Fruit fly (Drosophila melanogaster): Measurements from ENCODE around the gene CG11437.

CG11437 gene

DNA sequence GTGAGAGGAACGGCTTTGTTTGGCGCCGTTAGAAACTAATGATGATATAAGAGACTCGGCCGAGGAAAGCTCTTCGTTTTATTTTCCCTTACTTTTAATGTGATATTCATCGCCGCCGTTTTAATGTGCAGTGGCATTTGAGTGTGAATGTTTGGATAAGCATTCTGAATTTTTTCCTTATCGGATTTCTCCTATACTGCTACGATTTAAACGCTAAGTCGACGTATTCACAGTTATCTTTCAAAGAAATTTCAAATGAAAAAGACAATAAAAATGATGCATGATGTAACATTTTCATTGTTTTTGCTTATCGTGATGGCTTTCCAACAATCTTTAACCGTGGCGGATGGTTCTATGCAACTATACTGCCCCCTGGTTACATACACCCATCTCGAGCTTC is 32.6 kb downstream of the CG11437 start, which contains the start of gene CG43312:
CG43312 (plus strand) TSS at position 301 of the 400 bp plus-strand sequence.
- TF ChIP-seq Clk (GFP tag; optimal IDR thresholded peaks at IDR 0.05) (no peak), cic (GFP tag; optimal IDR thresholded peaks at IDR 0.05) (no peak), CG14711 (tag; optimal IDR thresholded peaks at IDR 0.05) (no peak), CG11617 (GFP tag; optimal IDR thresholded peaks at IDR 0.05) (no peak), CG12768 (GFP tag; optimal IDR thresholded peaks at IDR 0.05) (no peak), tj (GFP tag; optimal IDR thresholded peaks at IDR 0.05) (no peak), Crg-1 (GFP tag; optimal IDR thresholded peaks at IDR 0.05) (no peak), toe (GFP tag; optimal IDR thresholded peaks at IDR 0.05) (no peak), CG5204 (GFP tag; optimal IDR thresholded peaks at IDR 0.05) (no peak), Mnt (GFP tag; optimal IDR thresholded peaks at IDR 0.05) (no peak), kay (GFP tag; ENCODE audit: borderline replicate concordance) (no peak), CG7045 (GFP tag; optimal IDR thresholded peaks at IDR 0.05) (no peak), CG7101 (tag; optimal IDR thresholded peaks at IDR 0.05) (no peak), ovo (GFP tag; optimal IDR thresholded peaks at IDR 0.05) (no peak), pad (GFP tag; optimal IDR thresholded peaks at IDR 0.05) (no peak), CG33017 (tag; optimal IDR thresholded peaks at IDR 0.05) (no peak), bab1 (GFP tag; optimal IDR thresholded peaks at IDR 0.05) (no peak), CG1620 (GFP tag; optimal IDR thresholded peaks at IDR 0.05) (no peak), cnc (optimal IDR thresholded peaks at IDR 0.05) (no peak), Hr96 (GFP tag; optimal IDR thresholded peaks at IDR 0.05) (no peak)

DNA sequence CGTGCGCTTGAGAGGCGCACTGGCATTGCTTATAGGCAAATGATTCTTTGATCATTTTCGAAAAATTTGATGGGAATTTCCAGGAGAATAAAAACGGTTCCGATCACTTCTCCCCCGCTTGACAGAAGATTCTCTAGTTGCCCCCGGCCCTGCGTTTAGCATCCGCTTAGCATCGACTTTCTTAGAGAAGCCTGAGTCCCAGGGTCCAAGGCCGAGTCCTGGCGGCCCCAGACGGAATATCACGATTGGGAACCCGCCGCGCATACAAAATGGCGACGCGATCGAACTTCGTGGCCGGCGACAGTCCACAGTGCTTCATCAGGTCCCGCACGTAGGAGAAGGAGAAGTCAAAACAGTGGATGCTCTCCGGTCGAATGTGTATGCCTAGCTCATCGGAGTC is 35.1 kb downstream of the CG11437 start, which contains the start of gene CG43331:
CG43331 (minus strand) TSS at position 101 of the 400 bp plus-strand sequence.
- TF ChIP-seq Hr96 (GFP tag; optimal IDR thresholded peaks at IDR 0.05) (no peak), cic (GFP tag; optimal IDR thresholded peaks at IDR 0.05) (no peak), tj (GFP tag; optimal IDR thresholded peaks at IDR 0.05) (no peak), bab1 (GFP tag; optimal IDR thresholded peaks at IDR 0.05) (no peak), Clk (GFP tag; optimal IDR thresholded peaks at IDR 0.05) (no peak), CG1620 (GFP tag; optimal IDR thresholded peaks at IDR 0.05) (no peak), kay (GFP tag; ENCODE audit: borderline replicate concordance) (no peak), CG33017 (tag; optimal IDR thresholded peaks at IDR 0.05) (no peak), CG12768 (GFP tag; optimal IDR thresholded peaks at IDR 0.05) (no peak), CG5204 (GFP tag; optimal IDR thresholded peaks at IDR 0.05) (no peak), CG11617 (GFP tag; optimal IDR thresholded peaks at IDR 0.05) (no peak), CG7045 (GFP tag; optimal IDR thresholded peaks at IDR 0.05) (no peak), CG14711 (tag; optimal IDR thresholded peaks at IDR 0.05) (no peak), Crg-1 (GFP tag; optimal IDR thresholded peaks at IDR 0.05) (no peak), Mnt (GFP tag; optimal IDR thresholded peaks at IDR 0.05) (no peak), cnc (optimal IDR thresholded peaks at IDR 0.05) (no peak), CG7101 (tag; optimal IDR thresholded peaks at IDR 0.05) (no peak), pad (GFP tag; optimal IDR thresholded peaks at IDR 0.05) (no peak), ovo (GFP tag; optimal IDR thresholded peaks at IDR 0.05) (no peak)

DNA sequence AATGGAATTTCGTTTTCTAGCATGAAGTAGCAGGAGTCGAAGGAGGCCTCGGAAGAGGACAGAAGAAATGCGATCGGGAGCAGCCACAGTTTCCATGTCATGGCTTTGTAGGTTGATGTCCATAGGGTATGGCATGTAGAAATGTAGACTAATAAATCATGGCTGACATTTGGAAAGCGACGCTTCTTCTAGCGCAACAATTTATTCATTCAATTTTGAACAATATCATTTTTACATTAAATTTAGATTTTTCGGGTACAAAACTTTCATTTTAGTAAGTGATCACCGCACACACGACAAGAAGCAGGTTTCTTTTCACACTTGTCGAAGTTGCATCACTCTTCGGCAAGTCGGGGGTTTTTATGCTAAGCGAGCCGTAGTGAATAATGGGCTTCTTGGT is 35.7 kb downstream of the CG11437 start, which contains the start of gene CG43330:
CG43330 (minus strand) TSS at position 101 of the 400 bp plus-strand sequence.
- TF ChIP-seq tj (GFP tag; optimal IDR thresholded peaks at IDR 0.05) (no peak), bab1 (GFP tag; optimal IDR thresholded peaks at IDR 0.05) (no peak), pad (GFP tag; optimal IDR thresholded peaks at IDR 0.05) (no peak), toe (GFP tag; optimal IDR thresholded peaks at IDR 0.05) (no peak), CG11617 (GFP tag; optimal IDR thresholded peaks at IDR 0.05) (no peak), CG12768 (GFP tag; optimal IDR thresholded peaks at IDR 0.05) (no peak), Clk (GFP tag; optimal IDR thresholded peaks at IDR 0.05) (no peak), CG5204 (GFP tag; optimal IDR thresholded peaks at IDR 0.05) (no peak), kay (GFP tag; ENCODE audit: borderline replicate concordance) (no peak), Crg-1 (GFP tag; optimal IDR thresholded peaks at IDR 0.05) (no peak)

DNA sequence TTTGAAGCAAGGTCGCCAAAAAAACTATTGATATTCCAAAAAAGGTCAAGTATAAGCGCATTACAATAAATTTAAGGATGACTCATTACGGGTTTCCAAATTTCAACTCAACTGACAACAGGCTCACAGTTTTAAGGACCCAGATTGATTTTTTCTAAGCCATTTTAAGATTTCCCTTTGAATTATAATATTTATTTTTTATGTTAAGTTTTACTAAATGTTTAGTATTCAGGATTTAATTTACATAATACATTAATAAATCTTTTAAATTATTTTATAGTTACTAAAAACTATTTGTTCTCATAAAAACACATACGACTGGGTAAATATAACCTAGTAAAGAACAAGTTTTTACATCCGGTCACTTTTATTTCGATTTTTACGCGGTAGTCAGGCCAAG is 36.5 kb downstream of the CG11437 start, which contains the start of gene CG43329:
CG43329 (minus strand) TSS at position 101 of the 400 bp plus-strand sequence.
- TF ChIP-seq CG12768 (GFP tag; optimal IDR thresholded peaks at IDR 0.05) (no peak), Clk (GFP tag; optimal IDR thresholded peaks at IDR 0.05) (no peak), CG5204 (GFP tag; optimal IDR thresholded peaks at IDR 0.05) (no peak)

All from whole organism, adult.